Fruit fly (Drosophila melanogaster): ENCODE measurements around the gene Ccdc39.

The Ccdc39 gene

DNA sequence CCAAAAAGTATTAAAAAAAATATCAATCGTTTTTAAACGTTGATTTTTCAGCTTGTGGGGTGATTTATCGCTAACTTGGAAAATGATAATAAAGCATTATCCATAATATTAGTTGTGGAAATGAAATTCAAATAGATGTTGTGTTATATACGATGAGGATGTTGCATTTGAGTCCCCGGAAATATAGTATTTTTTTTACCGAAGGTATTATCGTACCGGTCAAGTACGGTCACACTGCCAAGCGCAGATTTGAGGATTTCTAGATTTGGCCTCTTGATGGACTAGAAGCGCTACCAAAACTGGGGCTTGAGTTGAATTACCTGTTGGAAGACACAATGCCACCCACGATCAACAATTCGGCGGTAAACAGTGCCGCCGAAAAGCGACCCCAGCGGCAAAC, 9.2 kb downstream of the Ccdc39 start (continued):
- no peak for TF ChIP-seq CG4328 (GFP tag; optimal IDR thresholded peaks at IDR 0.05)
- TF ChIP-seq CG34224 (GFP tag; IDR thresholded peaks at IDR 0.05; ENCODE audit: partially characterized antibody), result no peak
- no peak for TF ChIP-seq Nf-YB (GFP tag; optimal IDR thresholded peaks at IDR 0.05)
- TF ChIP-seq NfI (GFP tag; optimal IDR thresholded peaks at IDR 0.05), result peak; percentile 18
- TF ChIP-seq stwl (tag; optimal IDR thresholded peaks at IDR 0.05), result peak; percentile 79
- TF ChIP-seq hkb (optimal IDR thresholded peaks at IDR 0.05), result no peak
- peak; percentile 54; the same call in 1 of the 2 replicates for TF ChIP-seq hkb (GFP tag; IDR thresholded peaks at IDR 0.05)
- TF ChIP-seq CG11696 (GFP tag; IDR thresholded peaks at IDR 0.05), result no peak
- TF ChIP-seq CG8924 (tag; optimal IDR thresholded peaks at IDR 0.05), result peak; percentile 26
- TF ChIP-seq gce (GFP tag; IDR thresholded peaks at IDR 0.05), result no peak
- TF ChIP-seq CG12299 (tag; optimal IDR thresholded peaks at IDR 0.05), result no peak
- TF ChIP-seq CG30403 (GFP tag; optimal IDR thresholded peaks at IDR 0.05), result peak; percentile 51
- no peak for TF ChIP-seq CG7556 (GFP tag; optimal IDR thresholded peaks at IDR 0.05)
- no peak for TF ChIP-seq CG8478 (optimal IDR thresholded peaks at IDR 0.05)
- TF ChIP-seq CG3847 (GFP tag; IDR thresholded peaks at IDR 0.05), result 0 out of 2 replicates have a peak, but pooled peaks have one; percentile 29
- no peak for TF ChIP-seq CG9727 (GFP tag; optimal IDR thresholded peaks at IDR 0.05)
- TF ChIP-seq CG3163 (GFP tag; optimal IDR thresholded peaks at IDR 0.05), result no peak
- TF ChIP-seq jigr1 (GFP tag; IDR thresholded peaks at IDR 0.05), result no peak
- 0 out of 3 replicates have a peak, but pooled peaks have one; percentile 28 for TF ChIP-seq CG14050 (GFP tag; IDR thresholded peaks at IDR 0.05)
- peak; percentile 62 for TF ChIP-seq nmo (GFP tag; optimal IDR thresholded peaks at IDR 0.05)
- TF ChIP-seq Sox102F (GFP tag; optimal IDR thresholded peaks at IDR 0.05), result peak; percentile 47
- no peak for TF ChIP-seq CG14860 (GFP tag; IDR thresholded peaks at IDR 0.05; ENCODE audit: partially characterized antibody)
- TF ChIP-seq CG2129 (GFP tag; IDR thresholded peaks at IDR 0.05; ENCODE audit: partially characterized antibody), result no peak
- peak; percentile 27 for TF ChIP-seq Mes4 (GFP tag; optimal IDR thresholded peaks at IDR 0.05)
- no peak for TF ChIP-seq vnd (GFP tag; IDR thresholded peaks at IDR 0.05; ENCODE audit: partially characterized antibody)
- no peak for TF ChIP-seq btn (GFP tag; optimal IDR thresholded peaks at IDR 0.05)
- no peak for TF ChIP-seq Atf3 (GFP tag; optimal IDR thresholded peaks at IDR 0.05)
- TF ChIP-seq CG10959 (GFP tag; IDR thresholded peaks at IDR 0.05), result no peak
- TF ChIP-seq HLH54F (GFP tag; optimal IDR thresholded peaks at IDR 0.05), result peak; percentile 15
- TF ChIP-seq sob (GFP tag; IDR thresholded peaks at IDR 0.05), result no peak
- peak; percentile 54 for TF ChIP-seq Hsf (GFP tag; optimal IDR thresholded peaks at IDR 0.05)
- TF ChIP-seq CG2889 (GFP tag; IDR thresholded peaks at IDR 0.05), result no peak
- no peak for TF ChIP-seq nom (GFP tag; optimal IDR thresholded peaks at IDR 0.05)
- TF ChIP-seq CG12155 (GFP tag; optimal IDR thresholded peaks at IDR 0.05), result peak; percentile 16
- no peak for TF ChIP-seq dan (GFP tag; IDR thresholded peaks at IDR 0.05)
- no peak for TF ChIP-seq ci (GFP tag; IDR thresholded peaks at IDR 0.05)
- TF ChIP-seq CG2120 (GFP tag; optimal IDR thresholded peaks at IDR 0.05), result peak; percentile 61
- TF ChIP-seq CG13624 (GFP tag; optimal IDR thresholded peaks at IDR 0.05), result peak; percentile 30
- no peak for TF ChIP-seq CG18599 (GFP tag; optimal IDR thresholded peaks at IDR 0.05)
- TF ChIP-seq stc (GFP tag; IDR thresholded peaks at IDR 0.05), result no peak
- no peak for TF ChIP-seq bbx (GFP tag; IDR thresholded peaks at IDR 0.05; ENCODE audit: partially characterized antibody)
- TF ChIP-seq dimm (GFP tag; IDR thresholded peaks at IDR 0.05), result no peak
- peak; percentile 37 for TF ChIP-seq zfh2 (GFP tag; optimal IDR thresholded peaks at IDR 0.05)
- no peak for TF ChIP-seq sd (tag; optimal IDR thresholded peaks at IDR 0.05)
- TF ChIP-seq kay (GFP tag; optimal IDR thresholded peaks at IDR 0.05), result no peak
- no peak for TF ChIP-seq Nf-YA (GFP tag; IDR thresholded peaks at IDR 0.05)
- TF ChIP-seq hbn (GFP tag; IDR thresholded peaks at IDR 0.05; ENCODE audit: partially characterized antibody), result no peak
- peak; percentile 24 for TF ChIP-seq mam (GFP tag; optimal IDR thresholded peaks at IDR 0.05)
- TF ChIP-seq CG4730 (GFP tag; IDR thresholded peaks at IDR 0.05), result no peak
- TF ChIP-seq CG2712 (tag; optimal IDR thresholded peaks at IDR 0.05), result peak; percentile 61
- TF ChIP-seq CG12236 (GFP tag; optimal IDR thresholded peaks at IDR 0.05), result no peak
- peak; percentile 38 for TF ChIP-seq CHES-1-like (GFP tag; optimal IDR thresholded peaks at IDR 0.05)
- TF ChIP-seq sens (GFP tag), result peak; percentile 93
